Fruit fly (Drosophila melanogaster): Measurements from ENCODE around the gene Fdx1.

dm6 chr3L:9367431-9367867 is 3.6 kb downstream of the Fdx1 start:
- TF ChIP-seq usp (GFP tag; optimal IDR thresholded peaks at IDR 0.05) = no peak
- TF ChIP-seq psq (optimal IDR thresholded peaks at IDR 0.05) = no peak
- TF ChIP-seq pan (optimal IDR thresholded peaks at IDR 0.05) = no peak
- no peak for TF ChIP-seq CG8478 (optimal IDR thresholded peaks at IDR 0.05)
- TF ChIP-seq Dll (optimal IDR thresholded peaks at IDR 0.05) = no peak

Measured in whole organism.